Worm (Caenorhabditis elegans) whole organism, L2 larva: ENCODE results near the gene col-109.

Experiments used
- F13H6.1 ChIP-seq: sonication (generic microtip); optimal IDR thresholded peaks from 2 replicates; lab custom pipeline; 2016; ENCODE audit warnings: missing genetic modification characterization, missing compliant biosample characterization
- Y55F3AM.14 ChIP-seq: fragments of 200-800 bp; sonication (Bioruptor generic); optimal IDR thresholded peaks from 2 replicates; lab custom pipeline; 2018; ENCODE audit warnings: mild to moderate bottlenecking, missing genetic modification characterization, missing compliant biosample characterization
- ZK546.5 ChIP-seq: sonication (generic microtip); optimal IDR thresholded peaks from 2 replicates; lab custom pipeline; 2017; ENCODE audit warnings: missing biosample characterization, missing genetic modification characterization
- alr-1 ChIP-seq: fragments of 150-350 bp; optimal IDR thresholded peaks from 2 replicates; lab custom pipeline; 2014; ENCODE audit warnings: missing biosample characterization, missing genetic modification characterization
- aly-2 ChIP-seq: fragments of 150-350 bp; optimal IDR thresholded peaks from 2 replicates; lab custom pipeline; 2014; ENCODE audit warnings: missing biosample characterization, missing genetic modification characterization
- ama-1 ChIP-seq: fragments of 150-350 bp; optimal IDR thresholded peaks from 2 replicates; lab custom pipeline; 2018; ENCODE audit warnings: inconsistent platforms
- blmp-1 ChIP-seq: sonication (generic microtip); optimal IDR thresholded peaks from 2 replicates; lab custom pipeline; 2017; ENCODE audit warnings: missing genetic modification characterization, mild to moderate bottlenecking, missing compliant biosample characterization, antibody characterized with exemption, moderate library complexity; ENCODE audit not compliant: insufficient read depth
- ceh-16 ChIP-seq: fragments of 150-350 bp; optimal IDR thresholded peaks from 2 replicates; lab custom pipeline; 2014; ENCODE audit warnings: missing biosample characterization, missing genetic modification characterization
- ceh-82 ChIP-seq: fragments of 150-350 bp; optimal IDR thresholded peaks from 2 replicates; lab custom pipeline; 2014; ENCODE audit warnings: missing biosample characterization, missing genetic modification characterization
- dmd-4 ChIP-seq: sonication (generic microtip); optimal IDR thresholded peaks from 2 replicates; lab custom pipeline; 2017; ENCODE audit warnings: missing biosample characterization, missing genetic modification characterization
- egl-27 ChIP-seq: sonication (generic microtip); optimal IDR thresholded peaks from 3 replicates; lab custom pipeline; 2017; ENCODE audit warnings: missing biosample characterization, missing genetic modification reagents, missing genetic modification characterization
- fos-1 ChIP-seq: fragments of 150-350 bp; optimal IDR thresholded peaks from 2 replicates; lab custom pipeline; 2014; ENCODE audit warnings: missing biosample characterization, missing genetic modification characterization
- gmeb-1 ChIP-seq: fragments of 150-350 bp; optimal IDR thresholded peaks from 2 replicates; lab custom pipeline; 2014; ENCODE audit warnings: missing biosample characterization, missing genetic modification characterization
- lin-11 ChIP-seq: fragments of 150-350 bp; sonication (generic microtip); optimal IDR thresholded peaks from 2 replicates; lab custom pipeline; 2014; ENCODE audit warnings: missing biosample characterization, missing genetic modification characterization, inconsistent platforms, mixed read lengths
- lin-39 ChIP-seq: fragments of 150-350 bp; optimal IDR thresholded peaks from 2 replicates; lab custom pipeline; 2014; ENCODE audit warnings: missing biosample characterization, missing genetic modification reagents, missing genetic modification characterization
- mab-5 ChIP-seq: fragments of 150-350 bp; optimal IDR thresholded peaks from 2 replicates; lab custom pipeline; 2014; ENCODE audit warnings: missing biosample characterization, missing genetic modification characterization
- mbf-1 ChIP-seq: sonication (generic microtip); optimal IDR thresholded peaks from 2 replicates; lab custom pipeline; 2017; ENCODE audit warnings: missing biosample characterization, missing genetic modification characterization
- mdl-1 ChIP-seq, 2 experiments: fragments of 150-350 bp in 1 of 2; sonication (generic microtip) in 1 of 2; optimal IDR thresholded peaks; 2 replicates each; lab custom pipeline; 2017; ENCODE audit warnings: missing biosample characterization in 2 of 2, missing genetic modification characterization in 2 of 2
- nhr-10 ChIP-seq: sonication (generic microtip); optimal IDR thresholded peaks from 2 replicates; lab custom pipeline; 2017; ENCODE audit warnings: missing biosample characterization, missing genetic modification characterization
- nhr-129 ChIP-seq: fragments of 150-350 bp; optimal IDR thresholded peaks from 2 replicates; lab custom pipeline; 2014; ENCODE audit warnings: missing biosample characterization, missing genetic modification characterization
- nhr-21 ChIP-seq: fragments of 150-350 bp; optimal IDR thresholded peaks from 2 replicates; lab custom pipeline; 2014; ENCODE audit warnings: missing biosample characterization, missing genetic modification characterization
- nhr-23 ChIP-seq: fragments of 150-350 bp; optimal IDR thresholded peaks from 2 replicates; lab custom pipeline; 2014; ENCODE audit warnings: missing biosample characterization, missing genetic modification reagents, missing genetic modification characterization
- nhr-237 ChIP-seq: fragments of 150-350 bp; optimal IDR thresholded peaks from 2 replicates; lab custom pipeline; 2014; ENCODE audit warnings: missing biosample characterization, missing genetic modification characterization
- nhr-25 ChIP-seq: fragments of 150-350 bp; sonication (generic microtip); optimal IDR thresholded peaks from 3 replicates; lab custom pipeline; 2014; ENCODE audit warnings: missing biosample characterization, missing genetic modification characterization
- nhr-6 ChIP-seq: fragments of 150-350 bp; optimal IDR thresholded peaks from 2 replicates; lab custom pipeline; 2014; ENCODE audit warnings: missing biosample characterization, missing genetic modification characterization
- peb-1 ChIP-seq: fragments of 150-350 bp; optimal IDR thresholded peaks from 2 replicates; lab custom pipeline; 2014; ENCODE audit warnings: missing biosample characterization, missing genetic modification characterization
- sem-4 ChIP-seq: fragments of 150-350 bp; optimal IDR thresholded peaks from 2 replicates; lab custom pipeline; 2014; ENCODE audit warnings: missing biosample characterization, missing genetic modification reagents, missing genetic modification characterization
- skn-1 ChIP-seq: sonication (generic microtip); optimal IDR thresholded peaks from 2 replicates; lab custom pipeline; 2017; ENCODE audit warnings: missing biosample characterization, missing genetic modification characterization
- sma-9 ChIP-seq, 2 experiments: fragments of 150-350 bp in 1 of 2; sonication (generic microtip) in 1 of 2; optimal IDR thresholded peaks; 2 replicates each; lab custom pipeline; 2014 to 2016; ENCODE audit warnings: missing genetic modification characterization in 2 of 2, mild to moderate bottlenecking in 1 of 2, missing biosample characterization in 1 of 2, missing compliant biosample characterization in 1 of 2, missing genetic modification reagents in 1 of 2, moderate library complexity in 1 of 2
- snpc-4 ChIP-seq: fragments of 150-350 bp; optimal IDR thresholded peaks from 2 replicates; lab custom pipeline; 2014; ENCODE audit warnings: missing biosample characterization, missing genetic modification characterization
- unc-55 ChIP-seq: fragments of 150-350 bp; sonication (generic microtip); optimal IDR thresholded peaks from 3 replicates; lab custom pipeline; 2014; ENCODE audit warnings: missing biosample characterization, missing genetic modification reagents, missing genetic modification characterization
- unc-62 ChIP-seq: fragments of 150-350 bp; optimal IDR thresholded peaks from 2 replicates; lab custom pipeline; 2014; ENCODE audit warnings: missing biosample characterization, missing genetic modification reagents, missing genetic modification characterization
- ztf-11 ChIP-seq: sonication (generic microtip); optimal IDR thresholded peaks from 2 replicates; lab custom pipeline; 2017; ENCODE audit warnings: missing biosample characterization, missing genetic modification characterization
- ztf-4 ChIP-seq: fragments of 150-350 bp; optimal IDR thresholded peaks from 2 replicates; lab custom pipeline; 2014; ENCODE audit warnings: missing biosample characterization, missing genetic modification characterization

Gene col-109

DNA sequence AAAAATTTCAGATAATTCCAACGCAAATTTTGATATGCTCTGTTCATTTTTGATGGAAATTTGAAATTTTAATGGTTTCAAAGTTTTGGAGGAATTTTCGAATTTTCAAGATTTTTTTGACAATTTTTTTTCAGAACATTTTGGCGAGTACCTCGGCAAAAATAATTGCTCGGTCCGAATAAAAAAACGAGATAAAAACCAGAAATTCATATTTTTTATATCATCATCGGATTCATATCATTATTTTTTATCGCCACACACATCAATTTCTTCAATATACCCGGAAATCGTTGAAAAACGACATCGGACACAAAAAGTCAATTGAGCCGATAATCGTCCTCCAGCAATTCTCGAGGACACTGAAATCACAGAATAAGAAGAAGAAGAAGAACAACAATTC is 28.3 kb downstream of the col-109 start:
- no peak for TF ChIP-seq unc-62 (GFP tag; lab: Kevin White, UChicago)
- no peak for TF ChIP-seq nhr-21
- TF ChIP-seq mab-5 (tag; lab: Kevin White, UChicago): no peak
- no peak for TF ChIP-seq nhr-25 (tag; lab: Kevin White, UChicago)
- TF ChIP-seq sem-4: no peak
- TF ChIP-seq ama-1 (lab: Kevin White, UChicago): no peak
- no peak for TF ChIP-seq unc-55 (GFP tag; lab: Kevin White, UChicago)

- TF ChIP-seq snpc-4 (tag; lab: Kevin White, UChicago) (no peak), mab-5 (tag; lab: Kevin White, UChicago) (no peak), nhr-6 (tag; lab: Kevin White, UChicago) (no peak), fos-1 (tag; lab: Kevin White, UChicago) (no peak)
These were observed 29.4 kb downstream of the col-109 start for ce11 chrIV:1790677-1791076.

DNA sequence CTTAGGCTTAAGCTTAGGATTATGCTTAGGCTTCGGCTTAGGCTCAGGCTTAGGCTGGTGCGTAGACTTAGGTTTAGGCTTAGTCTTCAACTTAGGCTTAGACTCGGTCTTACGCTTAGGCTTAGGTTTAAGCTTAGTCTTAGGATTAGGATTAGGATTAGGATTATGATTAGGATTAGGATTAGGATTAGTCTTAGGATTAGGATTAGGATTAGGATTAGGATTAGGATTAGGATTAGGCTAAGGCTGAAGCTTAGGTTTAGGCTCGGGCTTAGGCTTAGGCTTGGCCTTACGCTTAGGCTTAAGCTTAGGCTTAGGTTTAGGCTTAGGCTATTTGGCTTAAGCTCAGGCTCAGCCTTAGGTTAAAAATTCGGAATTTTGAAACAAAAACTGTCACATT is 34.9 kb downstream of the col-109 start:
- no peak for TF ChIP-seq skn-1 (tag; lab: Kevin White, UChicago)
- TF ChIP-seq egl-27 (tag; lab: Kevin White, UChicago): no peak
- no peak for TF ChIP-seq ceh-82 (tag; lab: Kevin White, UChicago)
- TF ChIP-seq nhr-6 (tag; lab: Kevin White, UChicago): no peak
- TF ChIP-seq fos-1 (tag; lab: Kevin White, UChicago): no peak

DNA sequence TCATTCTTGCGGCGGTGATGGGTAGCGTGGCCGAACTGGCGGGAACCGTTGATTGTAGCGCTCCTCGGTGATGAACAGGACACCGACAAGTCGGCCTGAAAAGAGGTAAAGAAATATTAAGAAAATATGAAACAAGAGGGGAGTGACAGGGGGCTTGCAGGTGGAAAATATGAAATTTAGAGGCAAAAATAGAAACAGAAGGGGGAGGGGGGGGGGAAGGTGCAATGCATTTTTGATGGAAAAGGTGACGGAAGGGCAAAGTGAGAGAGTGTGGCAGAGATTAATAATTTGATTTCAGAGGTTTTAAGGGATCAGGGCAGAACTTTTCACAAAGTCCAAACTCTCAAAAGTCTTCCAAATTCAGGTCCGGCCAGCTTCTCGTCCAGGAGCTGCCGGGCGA is 38.5 kb downstream of the col-109 start, which contains the start of gene frpr-19:
Gene frpr-19 (minus strand): TSS at position 101 of the 400 bp plus-strand sequence.
- TF ChIP-seq sma-9 (GFP tag; optimal IDR thresholded peaks at IDR 0.05; lab: Kevin White, UChicago) (no peak), sma-9 (tag; optimal IDR thresholded peaks at IDR 0.05; lab: Kevin White, UChicago) (no peak), peb-1 (tag; lab: Kevin White, UChicago) (no peak), nhr-23 (tag; lab: Kevin White, UChicago) (no peak), ZK546.5 (tag; lab: Kevin White, UChicago) (no peak), aly-2 (tag; lab: Kevin White, UChicago) (no peak), fos-1 (tag; lab: Kevin White, UChicago) (no peak), nhr-21 (no peak), ceh-16 (tag; lab: Kevin White, UChicago) (no peak), nhr-10 (no peak), blmp-1 (tag; lab: Kevin White, UChicago) (no peak), egl-27 (tag; lab: Kevin White, UChicago) (no peak), lin-39 (no peak)

DNA sequence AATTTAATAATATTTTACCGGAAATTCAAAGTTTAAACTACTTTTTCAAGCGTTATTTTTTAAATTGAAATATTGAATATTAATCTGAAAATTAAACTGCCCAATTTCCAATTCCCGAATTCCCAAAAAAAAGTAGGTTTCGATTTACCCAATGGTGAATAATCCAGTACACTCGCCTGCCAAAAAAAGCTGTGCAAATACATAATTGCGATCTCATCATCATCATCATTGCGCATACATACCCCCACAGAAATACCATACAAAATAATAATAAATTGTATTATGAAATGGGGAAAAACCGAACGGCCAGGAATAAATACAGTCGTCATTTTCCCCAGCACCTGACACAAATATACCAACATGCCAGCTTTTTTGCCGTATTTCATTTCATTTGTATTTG is 48.2 kb downstream of the col-109 start, which contains the start of gene Y41D4A.1:
Gene Y41D4A.1 (plus strand): TSS at position 301 of the 400 bp plus-strand sequence.
- TF ChIP-seq ama-1 (lab: Kevin White, UChicago): no peak
- TF ChIP-seq blmp-1 (tag; lab: Kevin White, UChicago): no peak
- TF ChIP-seq ztf-4 (tag; lab: Kevin White, UChicago): no peak
- TF ChIP-seq mdl-1 (tag; optimal IDR thresholded peaks at IDR 0.05; lab: Kevin White, UChicago): no peak
- no peak for TF ChIP-seq peb-1 (tag; lab: Kevin White, UChicago)
- TF ChIP-seq ceh-16 (tag; lab: Kevin White, UChicago): no peak
- TF ChIP-seq ztf-11 (tag; lab: Kevin White, UChicago): no peak
- TF ChIP-seq fos-1 (tag; lab: Kevin White, UChicago): no peak
- TF ChIP-seq snpc-4 (tag; lab: Kevin White, UChicago): no peak
- no peak for TF ChIP-seq Y55F3AM.14 (GFP tag; lab: Kevin White, UChicago)
- TF ChIP-seq sma-9 (GFP tag; optimal IDR thresholded peaks at IDR 0.05; lab: Kevin White, UChicago): no peak
- TF ChIP-seq sma-9 (tag; optimal IDR thresholded peaks at IDR 0.05; lab: Kevin White, UChicago): no peak
- no peak for TF ChIP-seq nhr-129 (tag; lab: Kevin White, UChicago)
- no peak for TF ChIP-seq F13H6.1 (tag; lab: Kevin White, UChicago)
- TF ChIP-seq alr-1 (tag; lab: Kevin White, UChicago): no peak
- TF ChIP-seq dmd-4 (tag; lab: Kevin White, UChicago): no peak

DNA sequence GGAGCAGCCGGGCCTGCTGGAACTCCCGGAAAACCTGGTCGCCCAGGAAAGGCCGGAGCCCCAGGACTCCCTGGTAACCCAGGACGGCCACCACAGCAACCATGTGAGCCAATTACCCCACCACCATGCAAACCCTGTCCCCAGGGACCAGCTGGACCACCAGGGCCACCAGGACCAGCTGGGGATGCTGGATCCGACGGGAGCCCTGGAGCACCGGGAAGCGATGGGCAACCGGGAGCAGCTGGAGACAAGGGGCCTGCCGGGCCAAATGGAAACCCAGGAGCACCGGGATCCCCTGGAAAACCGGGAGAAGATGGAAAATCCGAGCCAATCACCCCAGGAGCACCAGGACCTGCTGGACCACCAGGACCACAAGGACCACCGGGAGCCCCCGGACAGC is 51.0 kb downstream of the col-109 start:
- TF ChIP-seq peb-1 (tag; lab: Kevin White, UChicago) (no peak), gmeb-1 (tag; lab: Kevin White, UChicago) (no peak), lin-11 (tag; lab: Kevin White, UChicago) (no peak), ZK546.5 (tag; lab: Kevin White, UChicago) (no peak), mbf-1 (tag; lab: Kevin White, UChicago) (no peak), unc-62 (GFP tag; lab: Kevin White, UChicago) (no peak), snpc-4 (tag; lab: Kevin White, UChicago) (no peak), nhr-23 (tag; lab: Kevin White, UChicago) (no peak), aly-2 (tag; lab: Kevin White, UChicago) (no peak), ama-1 (lab: Kevin White, UChicago) (no peak), ceh-16 (tag; lab: Kevin White, UChicago) (no peak), nhr-237 (no peak)
